Worm (Caenorhabditis elegans) whole organism, late embryonic: ENCODE results near the gene ari-1.4.

Experiments used
- fkh-10 ChIP-seq: fragments of 150-350 bp; optimal IDR thresholded peaks from 2 replicates; lab custom pipeline; 2014; ENCODE audit warnings: missing biosample characterization, missing genetic modification reagents, missing genetic modification characterization
- lin-11 ChIP-seq: fragments of 200-800 bp; sonication (Bioruptor generic); optimal IDR thresholded peaks from 2 replicates; lab custom pipeline; 2018; ENCODE audit warnings: mild to moderate bottlenecking, missing genetic modification characterization, missing compliant biosample characterization
- pat-9 ChIP-seq: fragments of 200-800 bp; sonication (Bioruptor generic); optimal IDR thresholded peaks from 2 replicates; lab custom pipeline; 2018; ENCODE audit warnings: mild to moderate bottlenecking, missing genetic modification characterization, moderate library complexity, missing compliant biosample characterization
- tbx-2 ChIP-seq: sonication (generic microtip); optimal IDR thresholded peaks from 2 replicates; lab custom pipeline; 2016; ENCODE audit warnings: missing genetic modification characterization, missing compliant biosample characterization
- unc-86 ChIP-seq: sonication (generic microtip); optimal IDR thresholded peaks from 2 replicates; lab custom pipeline; 2016; ENCODE audit warnings: missing genetic modification characterization, missing compliant biosample characterization

DNA sequence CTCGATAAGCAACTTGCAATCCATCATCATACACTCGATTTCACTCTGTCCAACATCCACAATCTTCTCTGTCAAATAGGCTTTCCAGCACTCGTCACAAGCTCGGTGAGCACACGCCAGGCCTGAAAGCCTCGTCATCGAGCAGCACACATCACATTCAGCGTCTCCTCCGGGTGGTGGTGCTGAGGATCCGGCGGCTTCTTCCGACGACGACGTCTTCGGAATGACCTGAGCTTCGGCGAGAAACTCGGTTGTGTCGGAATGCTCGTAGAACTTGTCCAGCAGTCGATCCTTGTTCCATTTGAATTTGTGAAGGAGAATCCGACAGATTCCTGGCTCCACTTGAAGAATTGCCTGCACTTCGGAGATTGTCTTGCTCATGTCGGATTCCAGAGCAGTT lies 1.0 kb downstream of the ari-1.4 start:
- TF ChIP-seq fkh-10 (GFP tag; lab: Kevin White, UChicago): no peak
- no peak for TF ChIP-seq pat-9 (tag; lab: Kevin White, UChicago)
- TF ChIP-seq lin-11 (tag; lab: Kevin White, UChicago): no peak
- no peak for TF ChIP-seq tbx-2 (tag; lab: Kevin White, UChicago)
- TF ChIP-seq unc-86 (tag; lab: Kevin White, UChicago): no peak
